Worm (Caenorhabditis elegans) whole organism, L4/young adult: ENCODE data around the gene C09F5.1.

ENCODE experiments used
- W03F9.2 ChIP-seq: fragments of 150-350 bp; optimal IDR thresholded peaks from 2 replicates; lab custom pipeline; 2014; ENCODE audit warnings: missing biosample characterization, missing genetic modification characterization
- dao-5 ChIP-seq: sonication (generic microtip); optimal IDR thresholded peaks from 2 replicates; lab custom pipeline; 2016; ENCODE audit warnings: missing genotype, missing genetic modification characterization, moderate library complexity, missing compliant biosample characterization
- him-1 ChIP-seq: sonication (generic microtip); optimal IDR thresholded peaks from 2 replicates; lab custom pipeline; 2016; ENCODE audit warnings: missing genotype, missing genetic modification reagents, missing genetic modification characterization, missing compliant biosample characterization

ce11 chrIII:644660-645059 lies 13.8 kb upstream of the C09F5.1 start:
- no peak for TF ChIP-seq W03F9.2 (tag; lab: Kevin White, UChicago)
- no peak for TF ChIP-seq dao-5
- no peak for TF ChIP-seq him-1 (tag; lab: Kevin White, UChicago)
